Worm (Caenorhabditis elegans) whole organism, L4/young adult: ENCODE results near the gene zim-1.

Experiments
- W03F9.2 ChIP-seq: fragments of 150-350 bp; optimal IDR thresholded peaks from 2 replicates; lab custom pipeline; 2014; ENCODE audit warnings: missing biosample characterization, missing genetic modification characterization
- dao-5 ChIP-seq: sonication (generic microtip); optimal IDR thresholded peaks from 2 replicates; lab custom pipeline; 2016; ENCODE audit warnings: missing genotype, missing genetic modification characterization, moderate library complexity, missing compliant biosample characterization
- him-1 ChIP-seq: sonication (generic microtip); optimal IDR thresholded peaks from 2 replicates; lab custom pipeline; 2016; ENCODE audit warnings: missing genotype, missing genetic modification reagents, missing genetic modification characterization, missing compliant biosample characterization

Gene zim-1

ce11 chrIV:10573471-10573870 lies 26.6 kb downstream of the zim-1 start:
- TF ChIP-seq W03F9.2 (no peak), him-1 (tag; lab: Kevin White, UChicago) (no peak), dao-5 (tag; lab: Kevin White, UChicago) (no peak)

DNA sequence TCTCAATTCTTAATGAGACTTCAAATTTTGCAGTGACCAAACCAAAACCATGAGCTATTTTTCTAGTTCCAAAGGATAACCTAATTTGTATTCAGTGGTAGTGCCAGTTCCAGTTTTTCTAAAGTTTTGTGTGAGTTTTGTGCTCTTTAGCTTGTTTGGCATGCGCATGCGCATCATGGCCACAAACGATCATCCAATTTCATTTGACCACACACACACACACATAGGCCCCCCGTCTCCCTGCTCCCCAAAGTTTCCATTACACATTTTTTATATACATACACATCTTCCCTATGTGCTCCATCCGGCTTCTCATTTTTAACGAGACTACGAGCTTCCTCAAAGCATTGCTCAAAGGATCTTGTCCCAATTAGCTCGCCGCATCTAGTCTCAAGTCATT lies 27.6 kb downstream of the zim-1 start:
- no peak for TF ChIP-seq him-1 (tag; lab: Kevin White, UChicago)
- no peak for TF ChIP-seq W03F9.2
- TF ChIP-seq dao-5 (tag; lab: Kevin White, UChicago) = no peak

DNA sequence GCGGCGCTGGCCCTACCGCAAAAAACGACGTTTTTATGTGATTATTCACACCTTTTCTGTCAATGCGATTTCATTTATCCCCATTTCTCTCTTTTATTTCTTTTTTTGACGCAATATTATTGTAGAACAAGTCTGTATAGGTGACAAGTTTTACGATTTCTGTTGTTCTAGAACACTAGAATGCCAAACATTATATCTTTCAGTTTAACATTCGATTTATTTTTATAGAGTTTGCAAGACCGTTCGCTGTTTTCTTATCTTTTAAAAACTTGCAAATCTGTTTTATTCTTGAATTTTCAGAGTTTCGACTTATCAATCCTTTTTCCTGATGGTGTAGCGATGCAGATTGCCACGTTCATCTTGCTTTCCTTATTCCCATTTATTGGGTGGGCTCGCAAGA lies 29.2 kb downstream of the zim-1 start, which contains the start of gene efn-2:
Gene efn-2 (plus strand): TSS at position 301 of the 400 bp plus-strand sequence.
- no peak for TF ChIP-seq him-1 (tag; lab: Kevin White, UChicago)
- TF ChIP-seq W03F9.2 = no peak
- no peak for TF ChIP-seq dao-5 (tag; lab: Kevin White, UChicago)

- TF ChIP-seq dao-5 (tag; lab: Kevin White, UChicago) (no peak), W03F9.2 (no peak), him-1 (tag; lab: Kevin White, UChicago) (no peak)
Observed at ce11 chrIV:10576624-10577023, 29.7 kb downstream of the zim-1 start.

DNA sequence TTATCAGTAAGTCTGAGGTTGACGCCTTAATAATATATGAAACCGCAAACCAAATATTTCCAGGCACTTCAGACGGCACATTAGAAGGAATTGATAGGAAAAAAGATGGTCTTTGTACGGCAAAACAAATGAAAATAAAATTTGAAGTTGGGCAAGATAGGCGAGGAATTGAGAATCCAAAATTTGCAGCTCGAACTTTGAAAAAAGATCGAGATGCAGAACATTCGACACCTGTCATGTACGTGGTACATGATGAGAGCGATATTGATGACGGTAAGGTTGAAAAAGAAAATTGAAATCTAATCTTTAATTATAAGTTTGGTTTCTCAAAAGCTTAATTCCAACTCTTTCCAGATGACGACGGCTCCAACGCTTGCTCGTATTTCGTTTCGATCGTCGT lies 30.7 kb downstream of the zim-1 start:
- no peak for TF ChIP-seq dao-5 (tag; lab: Kevin White, UChicago)
- no peak for TF ChIP-seq him-1 (tag; lab: Kevin White, UChicago)
- TF ChIP-seq W03F9.2 = no peak

DNA sequence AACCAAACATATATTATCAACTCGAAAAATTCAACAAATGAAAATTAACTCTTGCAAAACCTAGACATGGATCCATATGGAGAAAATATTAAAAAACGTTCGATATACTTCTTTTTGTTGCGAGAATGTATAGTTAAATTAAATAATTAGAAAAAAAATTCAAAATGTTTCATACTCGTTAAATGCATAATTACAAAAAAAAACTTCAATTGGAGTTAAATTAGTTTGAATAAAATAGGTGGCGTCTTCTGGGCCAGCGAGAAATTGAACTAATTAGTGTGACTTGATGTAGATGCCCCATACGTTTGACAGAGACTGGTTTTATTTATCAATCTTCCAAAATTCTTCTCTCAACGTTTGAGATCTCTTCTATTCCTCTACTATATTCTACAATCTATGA lies 31.5 kb downstream of the zim-1 start, which contains the start of gene lgc-43:
Gene lgc-43 (plus strand): TSS at position 301 of the 400 bp plus-strand sequence.
- TF ChIP-seq W03F9.2 (no peak), him-1 (tag; lab: Kevin White, UChicago) (no peak), dao-5 (tag; lab: Kevin White, UChicago) (no peak)

DNA sequence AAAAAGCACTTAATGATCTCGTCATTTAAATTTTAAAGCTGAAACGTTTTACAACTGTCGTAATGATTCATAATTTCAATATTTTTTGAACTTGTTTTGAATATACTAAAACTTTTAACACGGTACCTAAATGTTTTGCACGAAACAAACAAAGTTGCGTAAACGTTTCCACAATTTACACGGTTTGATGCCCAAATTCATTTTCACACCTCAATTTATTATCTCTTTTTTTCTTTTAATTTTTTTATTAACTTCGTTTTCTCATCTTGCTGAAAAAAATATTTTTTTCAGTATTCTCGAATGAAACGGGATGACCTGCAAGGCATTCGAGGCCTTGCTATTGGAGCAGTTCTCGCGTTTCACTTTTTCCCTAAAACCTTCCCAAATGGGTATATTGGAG lies 37.4 kb downstream of the zim-1 start, which contains the start of gene oac-8:
Gene oac-8 (plus strand): TSS at position 301 of the 400 bp plus-strand sequence.
- no peak for TF ChIP-seq him-1 (tag; lab: Kevin White, UChicago)
- no peak for TF ChIP-seq W03F9.2
- no peak for TF ChIP-seq dao-5 (tag; lab: Kevin White, UChicago)

- TF ChIP-seq W03F9.2 (no peak), him-1 (tag; lab: Kevin White, UChicago) (no peak), dao-5 (tag; lab: Kevin White, UChicago) (no peak)
Observed at ce11 chrIV:10589072-10589471, 42.2 kb downstream of the zim-1 start, which contains the start of gene C43F9.4. C43F9.4 (minus strand) TSS chrIV:10589172.

- no peak for TF ChIP-seq him-1 (tag; lab: Kevin White, UChicago)
- TF ChIP-seq dao-5 (tag; lab: Kevin White, UChicago) = no peak
- TF ChIP-seq W03F9.2 = no peak
Observed at ce11 chrIV:10590649-10591048, 43.8 kb downstream of the zim-1 start, which contains the start of the genes C43F9.5 and nkb-2. C43F9.5 (minus strand) TSS chrIV:10590749. nkb-2 (plus strand) TSS chrIV:10590925.

DNA sequence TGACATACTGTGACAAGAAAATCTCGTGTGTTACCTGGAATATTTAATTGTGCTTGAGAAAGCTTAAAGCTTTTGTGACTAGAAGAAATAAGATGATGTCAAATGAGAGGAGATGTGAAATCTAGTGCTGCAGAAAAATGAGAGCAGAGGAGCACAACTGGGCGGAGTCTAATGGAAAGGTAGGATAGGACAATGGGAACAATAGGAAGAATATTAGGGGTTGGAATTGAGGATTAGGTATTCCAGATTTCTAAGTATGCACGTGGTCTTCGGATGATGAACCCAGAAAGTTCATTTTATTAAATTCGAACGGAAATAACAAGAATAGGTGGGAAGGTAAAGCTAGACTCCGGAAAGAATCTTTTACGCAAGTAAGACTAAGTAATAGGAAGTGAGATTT lies 46.7 kb downstream of the zim-1 start, which contains the start of gene C43F9.7:
Gene C43F9.7 (minus strand): TSS at position 101 of the 400 bp plus-strand sequence.
- TF ChIP-seq dao-5 (tag; lab: Kevin White, UChicago) (no peak), him-1 (tag; lab: Kevin White, UChicago) (no peak), W03F9.2 (no peak)

- no peak for TF ChIP-seq dao-5 (tag; lab: Kevin White, UChicago)
- TF ChIP-seq him-1 (tag; lab: Kevin White, UChicago) = no peak
- no peak for TF ChIP-seq W03F9.2
Observed at ce11 chrIV:10596505-10596904, 49.6 kb downstream of the zim-1 start, which contains the start of gene C43F9.11. C43F9.11 (plus strand) TSS chrIV:10596805.

DNA sequence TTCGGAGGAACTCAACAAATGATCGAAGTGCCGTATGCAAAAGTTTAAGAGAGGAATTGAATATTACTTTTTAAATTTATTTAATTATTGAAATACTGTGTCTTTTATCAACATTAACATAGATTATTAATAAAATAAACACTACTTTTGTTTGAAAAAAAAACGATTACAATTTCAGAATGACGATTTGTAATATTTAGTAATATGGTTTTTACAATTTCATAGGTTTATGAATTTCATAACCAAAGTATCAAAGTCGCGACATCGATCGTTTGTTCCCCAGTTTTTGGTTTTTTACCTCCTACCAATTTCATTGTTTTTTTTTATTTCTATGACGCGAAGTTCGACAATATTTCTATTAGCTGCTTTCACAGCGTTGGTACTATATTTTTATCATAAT lies 53.1 kb downstream of the zim-1 start, which contains the start of gene R09H10.1:
Gene R09H10.1 (plus strand): TSS at position 301 of the 400 bp plus-strand sequence.
- no peak for TF ChIP-seq him-1 (tag; lab: Kevin White, UChicago)
- TF ChIP-seq W03F9.2 = no peak
- no peak for TF ChIP-seq dao-5 (tag; lab: Kevin White, UChicago)

DNA sequence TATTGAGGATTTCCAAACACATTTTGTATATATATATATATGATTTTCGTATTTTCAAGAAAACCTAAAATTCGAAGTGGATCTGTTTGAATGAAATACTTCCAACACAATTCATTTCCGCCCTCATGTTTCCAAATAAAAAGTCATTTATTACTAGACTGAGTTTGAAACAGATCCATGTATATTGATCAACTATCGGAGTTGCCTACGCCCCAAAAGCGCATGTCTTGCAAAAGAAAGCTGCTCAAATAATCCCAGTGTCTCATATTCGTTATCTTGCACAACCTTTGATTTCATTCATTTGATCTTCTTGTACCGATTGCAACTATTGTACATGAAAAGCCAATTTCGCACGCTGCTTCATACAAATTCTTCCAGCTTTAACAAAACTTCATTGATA lies 55.8 kb downstream of the zim-1 start, which contains the start of gene R09H10.2:
Gene R09H10.2 (plus strand): TSS at position 301 of the 400 bp plus-strand sequence.
- TF ChIP-seq him-1 (tag; lab: Kevin White, UChicago) = no peak
- TF ChIP-seq W03F9.2 = no peak
- TF ChIP-seq dao-5 (tag; lab: Kevin White, UChicago) = no peak
